Fruit fly (Drosophila melanogaster): ENCODE data around the gene CG6333.

DNA sequence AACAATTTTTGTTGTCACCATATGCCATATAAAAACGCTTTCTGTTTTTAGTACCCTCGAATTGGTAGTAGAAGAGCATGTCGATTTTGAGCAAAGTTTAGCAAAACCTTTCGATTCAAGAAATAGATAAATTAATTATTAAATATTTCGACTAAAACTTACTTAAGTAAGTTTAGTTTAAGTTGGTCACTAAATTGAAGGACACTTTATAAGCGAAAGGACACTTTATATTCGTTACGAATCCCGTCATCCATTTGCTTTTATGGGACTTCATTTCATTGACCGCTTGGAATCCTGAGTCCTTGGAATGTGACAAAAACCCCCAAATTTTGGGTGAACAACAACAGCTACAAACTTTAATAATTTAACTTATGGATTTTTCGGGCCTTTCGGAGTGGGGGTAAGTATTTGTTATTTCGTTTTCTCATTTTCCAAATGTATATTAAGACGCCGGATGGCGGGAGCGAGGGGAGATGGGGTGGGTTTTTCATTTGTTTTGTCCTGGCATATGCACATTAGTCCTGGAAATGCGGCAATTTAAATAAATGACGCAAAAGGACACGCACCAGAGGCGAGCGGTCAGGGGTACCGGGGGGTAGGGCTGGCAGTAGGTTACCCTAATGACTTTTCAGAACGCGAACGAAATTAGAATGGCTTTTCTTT, 27.0 kb downstream of the CG6333 start:
- TF ChIP-seq jim (GFP tag; optimal IDR thresholded peaks at IDR 0.05) (no peak), h (GFP tag; optimal IDR thresholded peaks at IDR 0.05) (no peak), Sp1 (GFP tag; optimal IDR thresholded peaks at IDR 0.05) (no peak)

Data from whole organism, wandering third instar larva.